Worm (Caenorhabditis elegans): ENCODE measurements around the gene srh-268.

The srh-268 gene

DNA sequence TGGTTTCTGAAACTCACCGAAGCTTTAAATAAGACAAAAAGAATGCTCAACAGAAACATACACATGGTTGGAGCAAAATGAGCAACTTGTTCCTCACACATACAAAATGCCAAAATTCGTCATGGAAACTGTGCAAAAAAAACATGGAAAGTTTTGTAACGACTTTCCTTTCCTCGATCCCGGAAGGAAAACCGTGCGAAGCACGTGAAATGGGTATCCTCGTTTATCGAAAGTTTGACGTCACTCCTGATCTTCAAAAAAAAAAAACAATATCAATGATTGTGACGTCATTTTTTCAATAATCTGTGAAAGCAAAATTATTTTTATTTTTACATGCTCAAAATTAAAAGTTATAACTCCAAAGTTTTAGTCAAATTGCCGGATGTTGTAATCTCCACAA is 31.2 kb downstream of the srh-268 start, which contains the start of gene clec-212:
clec-212 (minus strand) TSS at position 101 of the 400 bp plus-strand sequence.
- no peak for TF ChIP-seq pes-1 (GFP tag; IDR thresholded peaks at IDR 0.05)

DNA sequence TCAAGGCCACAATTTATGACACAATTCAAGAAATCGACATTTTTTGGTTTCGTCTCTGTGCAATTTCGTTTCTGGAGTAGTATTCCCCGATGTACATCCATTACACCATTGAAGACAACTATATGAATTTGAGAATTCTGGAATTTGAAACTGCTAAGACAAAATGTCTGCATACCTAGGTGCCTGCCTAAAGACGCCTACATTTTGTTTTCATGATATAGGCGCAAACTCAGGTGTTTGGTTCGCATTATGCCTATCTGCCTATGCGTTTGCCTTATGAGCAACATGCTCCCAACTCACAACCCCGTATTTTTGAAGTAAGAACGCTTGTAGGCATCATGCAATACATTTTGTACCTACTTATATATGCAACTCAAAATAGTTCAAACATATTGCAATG is 31.8 kb downstream of the srh-268 start, which contains the start of gene F19F10.14:
F19F10.14 (minus strand) TSS at position 101 of the 400 bp plus-strand sequence.
- no peak for TF ChIP-seq pes-1 (GFP tag; IDR thresholded peaks at IDR 0.05)
- no peak for TF ChIP-seq tra-4 (tag; optimal IDR thresholded peaks at IDR 0.05)
- no peak for TF ChIP-seq ets-7 (tag; optimal IDR thresholded peaks at IDR 0.05)
- no peak for TF ChIP-seq scrt-1 (GFP tag; IDR thresholded peaks at IDR 0.05)
- TF ChIP-seq hmg-4 (GFP tag; optimal IDR thresholded peaks at IDR 0.05), result no peak
- no peak for TF ChIP-seq ceh-13 (GFP tag; optimal IDR thresholded peaks at IDR 0.05)
- no peak for TF ChIP-seq ceh-36 (tag; optimal IDR thresholded peaks at IDR 0.05)
- TF ChIP-seq flt-1 (GFP tag; IDR thresholded peaks at IDR 0.05), result no peak
- no peak for TF ChIP-seq tbx-37 (GFP tag; conservative IDR thresholded peaks at IDR 0.05)
- no peak for TF ChIP-seq hmbx-1 (tag; optimal IDR thresholded peaks at IDR 0.05)
- no peak for TF ChIP-seq hnd-1 (tag; optimal IDR thresholded peaks at IDR 0.05)

DNA sequence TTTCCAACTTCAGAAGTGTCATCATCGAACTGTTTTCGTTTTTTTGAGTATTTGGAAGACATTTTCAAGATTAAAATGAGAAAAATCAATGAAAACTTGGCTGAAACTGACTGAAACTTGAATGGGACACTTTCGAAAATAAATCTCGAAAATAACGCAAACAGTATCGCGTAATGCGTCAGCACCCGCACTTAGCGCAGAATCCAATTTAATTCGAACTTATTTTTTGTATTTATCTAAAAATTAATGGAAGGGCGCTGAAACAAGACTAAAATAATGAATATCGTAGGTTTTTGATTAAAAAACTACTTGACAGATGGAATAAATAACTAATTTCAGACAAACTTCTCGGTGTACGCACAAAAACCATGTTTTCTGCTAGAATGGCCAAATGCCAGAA is 36.4 kb downstream of the srh-268 start, which contains the start of the genes snu-66 and ints-9:
snu-66 (minus strand) TSS at position 108 of the 400 bp plus-strand sequence.
ints-9 (plus strand) TSS at position 240 of the 400 bp plus-strand sequence.
- TF ChIP-seq ceh-36 (tag; optimal IDR thresholded peaks at IDR 0.05) (no peak), aly-1 (tag; optimal IDR thresholded peaks at IDR 0.05) (no peak), B0310.2 (tag; optimal IDR thresholded peaks at IDR 0.05) (no peak), tbx-37 (GFP tag; conservative IDR thresholded peaks at IDR 0.05) (no peak), F13C5.2 (tag; optimal IDR thresholded peaks at IDR 0.05) (no peak), pes-1 (GFP tag; IDR thresholded peaks at IDR 0.05) (no peak), ceh-13 (GFP tag; optimal IDR thresholded peaks at IDR 0.05) (no peak), hmg-4 (GFP tag; optimal IDR thresholded peaks at IDR 0.05) (no peak), tra-4 (tag; optimal IDR thresholded peaks at IDR 0.05) (no peak), scrt-1 (GFP tag; IDR thresholded peaks at IDR 0.05) (no peak), ets-7 (tag; optimal IDR thresholded peaks at IDR 0.05) (no peak), ama-1 (optimal IDR thresholded peaks at IDR 0.05) (no peak), hnd-1 (tag; optimal IDR thresholded peaks at IDR 0.05) (no peak), hmbx-1 (tag; optimal IDR thresholded peaks at IDR 0.05) (no peak), tbx-11 (GFP tag; IDR thresholded peaks at IDR 0.05) (no peak), flt-1 (GFP tag; IDR thresholded peaks at IDR 0.05) (no peak), sea-1 (GFP tag; conservative IDR thresholded peaks at IDR 0.05) (no peak)

- TF ChIP-seq ceh-13 (GFP tag; optimal IDR thresholded peaks at IDR 0.05), result no peak
- TF ChIP-seq F13C5.2 (tag; optimal IDR thresholded peaks at IDR 0.05), result no peak
- TF ChIP-seq ama-1 (optimal IDR thresholded peaks at IDR 0.05), result no peak
- TF ChIP-seq sea-1 (GFP tag; conservative IDR thresholded peaks at IDR 0.05), result no peak
- no peak for TF ChIP-seq hmg-4 (GFP tag; optimal IDR thresholded peaks at IDR 0.05)
- no peak for TF ChIP-seq hnd-1 (tag; optimal IDR thresholded peaks at IDR 0.05)
- no peak for TF ChIP-seq hmbx-1 (tag; optimal IDR thresholded peaks at IDR 0.05)
Observed at ce11 chrV:7580378-7580777, 41.3 kb downstream of the srh-268 start, which contains the start of gene ets-6. ets-6 (minus strand) TSS chrV:7580546.

DNA sequence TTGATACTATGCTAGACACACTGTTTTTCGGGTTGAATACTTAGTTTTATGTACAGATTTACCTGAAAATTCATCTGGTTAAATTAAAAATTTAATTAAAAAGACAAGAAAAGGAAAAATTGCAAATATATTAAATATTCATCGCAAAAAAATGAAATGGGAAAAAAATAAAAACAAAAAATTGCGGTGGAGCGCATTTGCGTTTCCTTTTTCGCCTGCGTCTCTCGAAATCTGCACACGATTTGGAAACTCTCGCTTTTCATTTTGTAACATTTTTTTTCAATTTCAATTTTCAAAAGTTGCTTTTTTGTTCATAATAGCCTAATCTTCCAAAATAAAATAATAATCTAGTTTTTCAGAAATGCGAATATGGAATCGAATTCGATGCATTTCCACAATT is 48.5 kb downstream of the srh-268 start, which contains the start of the genes F19F10.11 and C50E3.5:
F19F10.11 (minus strand) TSS at position 68 of the 400 bp plus-strand sequence.
C50E3.5 (plus strand) TSS at position 360 of the 400 bp plus-strand sequence.
- TF ChIP-seq ceh-13 (GFP tag; optimal IDR thresholded peaks at IDR 0.05) (no peak), F13C5.2 (tag; optimal IDR thresholded peaks at IDR 0.05) (peak; percentile 34)

ce11 chrV:7590454-7590853 is 51.3 kb downstream of the srh-268 start, which contains the start of gene C50E3.6:
C50E3.6 (minus strand) TSS chrV:7590554.
- TF ChIP-seq F13C5.2 (tag; optimal IDR thresholded peaks at IDR 0.05) (no peak), tbx-11 (GFP tag; IDR thresholded peaks at IDR 0.05) (no peak), aly-1 (tag; optimal IDR thresholded peaks at IDR 0.05) (no peak), ceh-13 (GFP tag; optimal IDR thresholded peaks at IDR 0.05) (no peak), hmg-4 (GFP tag; optimal IDR thresholded peaks at IDR 0.05) (no peak), ets-7 (tag; optimal IDR thresholded peaks at IDR 0.05) (no peak), ceh-36 (tag; optimal IDR thresholded peaks at IDR 0.05) (no peak), flt-1 (GFP tag; IDR thresholded peaks at IDR 0.05) (no peak), B0310.2 (tag; optimal IDR thresholded peaks at IDR 0.05) (no peak), tbx-37 (GFP tag; conservative IDR thresholded peaks at IDR 0.05) (no peak), ama-1 (optimal IDR thresholded peaks at IDR 0.05) (no peak), pes-1 (GFP tag; IDR thresholded peaks at IDR 0.05) (no peak), hnd-1 (tag; optimal IDR thresholded peaks at IDR 0.05) (no peak), sea-1 (GFP tag; conservative IDR thresholded peaks at IDR 0.05) (no peak)

Measured in whole organism, early embryonic.